Worm (Caenorhabditis elegans) whole organism, early embryonic: ENCODE results near the gene fat-4.

ENCODE experiments used
- B0310.2 ChIP-seq: sonication (generic microtip); optimal IDR thresholded peaks from 2 replicates; lab custom pipeline; 2016; ENCODE audit warnings: mild to moderate bottlenecking, missing genetic modification characterization, missing compliant biosample characterization
- F13C5.2 ChIP-seq: sonication (generic microtip); optimal IDR thresholded peaks from 2 replicates; lab custom pipeline; 2017; ENCODE audit warnings: mild to moderate bottlenecking, missing genetic modification characterization, inconsistent platforms, missing compliant biosample characterization
- aly-1 ChIP-seq: sonication (generic microtip); optimal IDR thresholded peaks from 2 replicates; lab custom pipeline; 2016; ENCODE audit warnings: missing genetic modification characterization, missing compliant biosample characterization
- ama-1 ChIP-seq: fragments of 150-350 bp; optimal IDR thresholded peaks from 2 replicates; lab custom pipeline; 2014
- ceh-13 ChIP-seq: fragments of 200-800 bp; sonication (Bioruptor generic); optimal IDR thresholded peaks from 2 replicates; lab custom pipeline; 2018; ENCODE audit warnings: mild to moderate bottlenecking, missing genetic modification characterization, missing compliant biosample characterization
- ceh-36 ChIP-seq: sonication (generic microtip); optimal IDR thresholded peaks from 2 replicates; lab custom pipeline; 2016; ENCODE audit warnings: missing genetic modification characterization, inconsistent platforms, missing compliant biosample characterization
- ets-7 ChIP-seq: sonication (generic microtip); optimal IDR thresholded peaks from 2 replicates; lab custom pipeline; 2016; ENCODE audit warnings: missing genotype, missing genetic modification characterization, missing compliant biosample characterization
- flt-1 ChIP-seq: fragments of 200-800 bp; sonication (Bioruptor generic); IDR thresholded peaks from 2 replicates; pipeline ENCODE4 v1.3.6; 2022; ENCODE audit warnings: missing genetic modification characterization, missing compliant biosample characterization
- hmbx-1 ChIP-seq: sonication (generic microtip); optimal IDR thresholded peaks from 2 replicates; lab custom pipeline; 2016; ENCODE audit warnings: mild to moderate bottlenecking, missing genetic modification characterization, missing compliant biosample characterization
- hmg-4 ChIP-seq: fragments of 200-800 bp; sonication (Bioruptor generic); optimal IDR thresholded peaks from 2 replicates; lab custom pipeline; 2018; ENCODE audit warnings: mild to moderate bottlenecking, missing genetic modification characterization, missing compliant biosample characterization
- hnd-1 ChIP-seq: sonication (generic microtip); optimal IDR thresholded peaks from 2 replicates; lab custom pipeline; 2016; ENCODE audit warnings: missing genetic modification characterization, missing compliant biosample characterization
- pes-1 ChIP-seq: fragments of 200-800 bp; sonication (Bioruptor generic); IDR thresholded peaks from 2 replicates; pipeline ENCODE4 v1.3.6; 2022; ENCODE audit warnings: missing genetic modification reagents, missing genetic modification characterization, missing compliant biosample characterization
- scrt-1 ChIP-seq: fragments of 200-800 bp; sonication (Bioruptor generic); IDR thresholded peaks from 2 replicates; pipeline ENCODE4 v1.3.6; 2022; ENCODE audit warnings: missing genetic modification characterization, missing compliant biosample characterization
- sea-1 ChIP-seq: fragments of 200-800 bp; sonication (Bioruptor generic); conservative IDR thresholded peaks from 2 replicates; pipeline ENCODE4 v1.3.6; 2022; ENCODE audit warnings: missing genetic modification characterization, missing compliant biosample characterization
- tbx-11 ChIP-seq: fragments of 200-800 bp; sonication (Bioruptor generic); IDR thresholded peaks from 2 replicates; pipeline ENCODE4 v1.3.6; 2022; ENCODE audit warnings: missing genetic modification characterization, missing compliant biosample characterization
- tbx-37 ChIP-seq: fragments of 200-800 bp; sonication (Bioruptor generic); conservative IDR thresholded peaks from 2 replicates; pipeline ENCODE4 v1.3.6; 2022; ENCODE audit warnings: missing genetic modification reagents, missing genetic modification characterization, missing compliant biosample characterization
- tra-4 ChIP-seq: sonication (generic microtip); optimal IDR thresholded peaks from 2 replicates; lab custom pipeline; 2017; ENCODE audit warnings: missing genetic modification characterization, missing compliant biosample characterization

fat-4 gene

ce11 chrIV:9789496-9789895 is 9.7 kb upstream of the fat-4 start, which contains the start of gene T13F2.4:
T13F2.4 (plus strand) TSS chrIV:9789796.
- no peak for TF ChIP-seq scrt-1 (GFP tag; lab: Robert Waterston, UW)
- TF ChIP-seq ceh-13 (GFP tag; lab: Kevin White, UChicago) = no peak
- TF ChIP-seq ceh-36 (tag; lab: Kevin White, UChicago) = no peak
- no peak for TF ChIP-seq aly-1
- TF ChIP-seq B0310.2 (tag; lab: Kevin White, UChicago) = no peak
- no peak for TF ChIP-seq hnd-1 (tag; lab: Kevin White, UChicago)
- no peak for TF ChIP-seq hmbx-1 (tag; lab: Kevin White, UChicago)
- TF ChIP-seq flt-1 (GFP tag; lab: Robert Waterston, UW) = no peak
- TF ChIP-seq ama-1 (lab: Kevin White, UChicago) = no peak

DNA sequence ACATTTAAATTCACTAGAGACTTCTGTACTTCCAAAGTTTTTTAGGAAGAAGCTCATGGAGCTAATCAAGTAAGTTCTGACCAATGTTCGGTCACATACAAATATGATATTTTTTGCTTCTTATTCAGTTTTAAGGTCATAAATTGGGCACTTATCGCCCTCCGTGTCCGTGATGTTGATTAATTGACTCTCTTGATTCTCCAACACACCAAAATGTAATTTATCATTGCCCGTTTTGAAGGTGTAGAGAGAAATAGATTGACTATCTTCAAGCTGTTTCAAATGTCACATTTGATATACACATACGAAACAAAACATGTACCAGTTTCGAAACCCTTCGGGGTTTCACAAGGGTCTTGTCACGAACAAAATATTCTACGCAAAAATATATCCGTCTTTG is 8.5 kb upstream of the fat-4 start:
- TF ChIP-seq ama-1 (lab: Kevin White, UChicago) (no peak), hmbx-1 (tag; lab: Kevin White, UChicago) (no peak), pes-1 (no peak), hmg-4 (no peak), scrt-1 (GFP tag; lab: Robert Waterston, UW) (no peak), B0310.2 (tag; lab: Kevin White, UChicago) (no peak), tra-4 (no peak), tbx-37 (GFP tag; lab: Robert Waterston, UW) (no peak), sea-1 (no peak), F13C5.2 (no peak)

ce11 chrIV:9795250-9795649 is 4.0 kb upstream of the fat-4 start:
- no peak for TF ChIP-seq tbx-11
- TF ChIP-seq scrt-1 (GFP tag; lab: Robert Waterston, UW) = no peak
- TF ChIP-seq tbx-37 (GFP tag; lab: Robert Waterston, UW) = no peak

ce11 chrIV:9796494-9796893 is 2.7 kb upstream of the fat-4 start, which contains the start of gene pis-1:
pis-1 (minus strand) TSS chrIV:9796594.
- TF ChIP-seq tbx-37 (GFP tag; lab: Robert Waterston, UW) (no peak), ama-1 (lab: Kevin White, UChicago) (no peak), ets-7 (tag; lab: Kevin White, UChicago) (no peak), ceh-13 (GFP tag; lab: Kevin White, UChicago) (no peak), ceh-36 (tag; lab: Kevin White, UChicago) (no peak), pes-1 (no peak), hnd-1 (tag; lab: Kevin White, UChicago) (no peak), sea-1 (no peak), aly-1 (no peak), flt-1 (GFP tag; lab: Robert Waterston, UW) (no peak), B0310.2 (tag; lab: Kevin White, UChicago) (no peak), hmbx-1 (tag; lab: Kevin White, UChicago) (no peak), tra-4 (no peak), hmg-4 (no peak), tbx-11 (no peak), F13C5.2 (no peak), scrt-1 (GFP tag; lab: Robert Waterston, UW) (no peak)

- no peak for TF ChIP-seq ets-7 (tag; lab: Kevin White, UChicago)
- TF ChIP-seq pes-1 = no peak
- TF ChIP-seq B0310.2 (tag; lab: Kevin White, UChicago) = no peak
- no peak for TF ChIP-seq tbx-37 (GFP tag; lab: Robert Waterston, UW)
- TF ChIP-seq aly-1 = no peak
- TF ChIP-seq sea-1 = no peak
- TF ChIP-seq ceh-13 (GFP tag; lab: Kevin White, UChicago) = no peak
- no peak for TF ChIP-seq tbx-11
- TF ChIP-seq hmg-4 = no peak
Measured at ce11 chrIV:9797304-9798003, 1.8 kb upstream of the fat-4 start, which contains the start of gene T13F2.2. T13F2.2 (minus strand) TSS chrIV:9797354.

DNA sequence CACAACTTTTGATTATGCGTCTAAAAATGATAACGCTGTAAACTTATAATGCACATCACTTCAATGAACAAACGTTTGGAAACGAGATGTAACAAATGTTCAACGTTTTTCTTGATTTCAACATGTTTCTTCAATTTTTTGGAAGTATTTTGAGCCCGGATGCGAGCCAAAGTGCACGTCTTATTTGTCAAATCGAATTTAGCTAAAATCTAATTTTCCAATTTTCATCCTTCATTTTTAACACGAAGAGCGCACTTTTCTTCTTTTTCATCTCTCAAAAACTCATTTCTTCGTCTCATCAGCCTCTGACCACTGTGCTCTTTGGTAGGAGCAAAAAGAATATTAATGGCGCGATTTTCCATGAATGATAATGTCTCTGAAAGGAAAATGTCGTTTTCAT is 922 bp upstream of the fat-4 start:
- TF ChIP-seq ceh-36 (tag; lab: Kevin White, UChicago) (no peak), hnd-1 (tag; lab: Kevin White, UChicago) (no peak), B0310.2 (tag; lab: Kevin White, UChicago) (no peak), hmbx-1 (tag; lab: Kevin White, UChicago) (no peak), pes-1 (no peak), F13C5.2 (no peak), hmg-4 (no peak), tra-4 (no peak), tbx-37 (GFP tag; lab: Robert Waterston, UW) (no peak), ets-7 (tag; lab: Kevin White, UChicago) (no peak), ama-1 (lab: Kevin White, UChicago) (no peak), flt-1 (GFP tag; lab: Robert Waterston, UW) (no peak), aly-1 (no peak)

DNA sequence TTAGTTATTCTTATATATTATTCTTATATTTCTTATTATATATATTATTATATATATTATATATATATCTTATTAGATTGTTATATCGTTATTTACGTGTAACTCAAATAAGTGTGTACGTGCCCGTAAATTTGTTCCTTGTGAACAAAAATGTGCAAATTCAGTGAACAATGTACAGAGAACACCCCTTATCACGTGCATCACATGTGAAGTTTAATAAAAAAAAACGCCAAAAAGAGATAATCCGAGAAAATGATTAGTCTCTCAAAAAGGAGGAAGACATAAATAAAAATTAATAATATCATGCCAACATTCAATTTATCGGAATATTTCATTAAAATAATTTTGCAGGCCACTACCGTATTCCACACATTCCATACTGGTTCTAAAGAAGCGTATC is 435 bp downstream of the fat-4 start:
- TF ChIP-seq ets-7 (tag; lab: Kevin White, UChicago) = no peak
- TF ChIP-seq sea-1 = no peak
- TF ChIP-seq hmg-4 = no peak
- no peak for TF ChIP-seq tbx-37 (GFP tag; lab: Robert Waterston, UW)
- no peak for TF ChIP-seq hmbx-1 (tag; lab: Kevin White, UChicago)
- no peak for TF ChIP-seq B0310.2 (tag; lab: Kevin White, UChicago)
- TF ChIP-seq ama-1 (lab: Kevin White, UChicago) = no peak
- TF ChIP-seq flt-1 (GFP tag; lab: Robert Waterston, UW) = no peak
- no peak for TF ChIP-seq hnd-1 (tag; lab: Kevin White, UChicago)

- TF ChIP-seq tbx-11 (no peak), tra-4 (no peak), scrt-1 (GFP tag; lab: Robert Waterston, UW) (no peak), aly-1 (no peak), flt-1 (GFP tag; lab: Robert Waterston, UW) (no peak), F13C5.2 (no peak), ceh-36 (tag; lab: Kevin White, UChicago) (no peak), B0310.2 (tag; lab: Kevin White, UChicago) (no peak), ama-1 (lab: Kevin White, UChicago) (no peak), hnd-1 (tag; lab: Kevin White, UChicago) (no peak), ceh-13 (GFP tag; lab: Kevin White, UChicago) (no peak), ets-7 (tag; lab: Kevin White, UChicago) (no peak), hmbx-1 (tag; lab: Kevin White, UChicago) (no peak)
Measured at ce11 chrIV:9801418-9801817, 2.2 kb downstream of the fat-4 start.
